Worm (Caenorhabditis elegans): Measurements from ENCODE around the gene F58H1.5.

The F58H1.5 gene

ce11 chrV:12001747-12002456 is 43.7 kb downstream of the F58H1.5 start, which contains the start of gene gcy-33 (continued):
- TF ChIP-seq dpl-1 (GFP tag; optimal IDR thresholded peaks at IDR 0.05): no peak
- TF ChIP-seq attf-5 (GFP tag; optimal IDR thresholded peaks at IDR 0.05): peak; percentile 64
- TF ChIP-seq mes-4 (tag; optimal IDR thresholded peaks at IDR 0.05): peak; percentile 46
- peak; percentile 75 for TF ChIP-seq tlf-1 (GFP tag; optimal IDR thresholded peaks at IDR 0.05)
- peak; percentile 79 for TF ChIP-seq ceh-100 (GFP tag; IDR thresholded peaks at IDR 0.05)
- TF ChIP-seq lag-1 (GFP tag; IDR thresholded peaks at IDR 0.05): peak; percentile 85; the same call in 1 of the 2 replicates
- peak; percentile 91 for TF ChIP-seq madf-3 (GFP tag; IDR thresholded peaks at IDR 0.05)
- peak; percentile 74; the same call in 1 of the 2 replicates for TF ChIP-seq ztf-28 (GFP tag; IDR thresholded peaks at IDR 0.05)
- TF ChIP-seq efl-1 (GFP tag; optimal IDR thresholded peaks at IDR 0.05): no peak
- peak; percentile 64 for TF ChIP-seq hlh-12 (tag; optimal IDR thresholded peaks at IDR 0.05)
- peak; percentile 72 for TF ChIP-seq B0035.1 (tag; optimal IDR thresholded peaks at IDR 0.05)
- peak; percentile 48 for TF ChIP-seq F10E7.11 (tag; optimal IDR thresholded peaks at IDR 0.05)
- 0 out of 2 replicates have a peak, but pooled peaks have one; percentile 67 for TF ChIP-seq nhr-120 (GFP tag; IDR thresholded peaks at IDR 0.05)
- peak; percentile 54 for TF ChIP-seq lsl-1 (GFP tag; optimal IDR thresholded peaks at IDR 0.05)
- peak; percentile 77 for TF ChIP-seq ztf-25 (GFP tag; IDR thresholded peaks at IDR 0.05)
- peak; percentile 61 for TF ChIP-seq nhr-179 (tag; optimal IDR thresholded peaks at IDR 0.05)
- peak; percentile 96 for TF ChIP-seq ets-4 (GFP tag; optimal IDR thresholded peaks at IDR 0.05)
- TF ChIP-seq him-1 (tag; optimal IDR thresholded peaks at IDR 0.05): peak; percentile 93
- peak; percentile 81 for TF ChIP-seq nhr-27 (tag; optimal IDR thresholded peaks at IDR 0.05)
- TF ChIP-seq let-526 (GFP tag; IDR thresholded peaks at IDR 0.05): peak; percentile 77
- TF ChIP-seq rpc-1 (optimal IDR thresholded peaks at IDR 0.05): peak; percentile 87
- TF ChIP-seq rpc-1 (tag; optimal IDR thresholded peaks at IDR 0.05): peak; percentile 88
- TF ChIP-seq pha-4 (tag; optimal IDR thresholded peaks at IDR 0.05): no peak
- peak in 1 of 3 experiments; percentile 85 for TF ChIP-seq lin-35 (GFP tag; optimal IDR thresholded peaks at IDR 0.05)
- no peak for TF ChIP-seq mel-28 (tag; optimal IDR thresholded peaks at IDR 0.05; ENCODE audit: borderline replicate concordance)
- TF ChIP-seq mxl-1 (tag; optimal IDR thresholded peaks at IDR 0.05): peak; percentile 73
- peak; percentile 92 for TF ChIP-seq zim-3 (tag; optimal IDR thresholded peaks at IDR 0.05)
- peak; percentile 41 to 76 for TF ChIP-seq let-607 (tag; optimal IDR thresholded peaks at IDR 0.05)
- TF ChIP-seq bed-1 (GFP tag; IDR thresholded peaks at IDR 0.05): no peak
- TF ChIP-seq atf-7 (tag; optimal IDR thresholded peaks at IDR 0.05): peak; percentile 92
- TF ChIP-seq sdz-38 (tag; optimal IDR thresholded peaks at IDR 0.05): no peak
- peak; percentile 72; the same call in 1 of the 2 replicates for TF ChIP-seq C06A6.2 (GFP tag; conservative IDR thresholded peaks at IDR 0.05)
- peak; percentile 99 for TF ChIP-seq tbp1 (GFP tag; optimal IDR thresholded peaks at IDR 0.05)
- TF ChIP-seq egrh-3 (GFP tag; IDR thresholded peaks at IDR 0.05): peak; percentile 43; the same call in 1 of the 2 replicates
- TF ChIP-seq madf-6 (GFP tag; IDR thresholded peaks at IDR 0.05): peak; percentile 70
- peak; percentile 59; the same call in 1 of the 2 replicates for TF ChIP-seq lir-1 (GFP tag; conservative IDR thresholded peaks at IDR 0.05)
- 0 out of 2 replicates have a peak, but pooled peaks have one; percentile 62 for TF ChIP-seq aptf-3 (GFP tag; IDR thresholded peaks at IDR 0.05)
- TF ChIP-seq hmg-20 (GFP tag; IDR thresholded peaks at IDR 0.05): peak; percentile 46; the same call in 1 of the 2 replicates

ce11 chrV:12002866-12003485 is 44.8 kb downstream of the F58H1.5 start, which contains the start of gene cpr-9:
TSS of gene cpr-9 (plus strand) at chrV:12003053.
- TF ChIP-seq dpff-1 (tag; optimal IDR thresholded peaks at IDR 0.05): no peak
- TF ChIP-seq Y53F4B.3 (GFP tag; IDR thresholded peaks at IDR 0.05): no peak
- no peak for TF ChIP-seq cebp-1 (GFP tag; IDR thresholded peaks at IDR 0.05)
- TF ChIP-seq cebp-1 (tag; optimal IDR thresholded peaks at IDR 0.05): peak; percentile 24
- TF ChIP-seq snpc-1.1 (tag; optimal IDR thresholded peaks at IDR 0.05; ENCODE audit: insufficient read depth): no peak
- no peak for TF ChIP-seq ceh-40 (GFP tag; IDR thresholded peaks at IDR 0.05)
- TF ChIP-seq sptf-2 (GFP tag; optimal IDR thresholded peaks at IDR 0.05): no peak
- TF ChIP-seq F57A8.1 (GFP tag; optimal IDR thresholded peaks at IDR 0.05): no peak
- TF ChIP-seq lin-54 (GFP tag; optimal IDR thresholded peaks at IDR 0.05): peak; percentile 13
- TF ChIP-seq lin-35 (GFP tag; optimal IDR thresholded peaks at IDR 0.05): no peak
- peak; percentile 13 for TF ChIP-seq ZK185.1 (tag; optimal IDR thresholded peaks at IDR 0.05; ENCODE audit: poor library complexity, severe bottlenecking)
- no peak for TF ChIP-seq ztf-6 (GFP tag; IDR thresholded peaks at IDR 0.05)
